Fruit fly (Drosophila melanogaster) whole organism, wandering third instar larva: ENCODE results near the gene CG15480.

ENCODE experiments used
- Abd-B ChIP-seq: fragments of >200 bp; optimal IDR thresholded peaks from 2 replicates; lab custom pipeline; 2017; ENCODE audit warnings: missing biosample characterization, missing genetic modification characterization
- CG32264 ChIP-seq: fragments of 200-800 bp; sonication (Bioruptor generic); optimal IDR thresholded peaks from 2 replicates; lab custom pipeline; 2016; ENCODE audit warnings: missing biosample characterization, missing genetic modification characterization
- CG9705 ChIP-seq: fragments of 200-800 bp; sonication (Bioruptor generic); optimal IDR thresholded peaks from 2 replicates; lab custom pipeline; 2018; ENCODE audit warnings: missing biosample characterization, mild to moderate bottlenecking, missing genetic modification characterization
- CrebA ChIP-seq: fragments of 200-800 bp; sonication (Bioruptor generic); optimal IDR thresholded peaks from 2 replicates; lab custom pipeline; 2016; ENCODE audit warnings: missing biosample characterization, mild to moderate bottlenecking, missing genetic modification characterization, borderline replicate concordance
- Dfd ChIP-seq: fragments of >200 bp; optimal IDR thresholded peaks from 2 replicates; lab custom pipeline; 2017; ENCODE audit warnings: missing biosample characterization, missing genetic modification characterization
- GATAd ChIP-seq: sonication (Bioruptor generic); optimal IDR thresholded peaks from 2 replicates; lab custom pipeline; 2016; ENCODE audit warnings: missing biosample characterization, missing genetic modification characterization
- HLH106 ChIP-seq: fragments of 200-800 bp; optimal IDR thresholded peaks from 3 replicates; lab custom pipeline; 2019; ENCODE audit warnings: missing biosample characterization, mild to moderate bottlenecking, missing genetic modification characterization, moderate library complexity
- Hnf4 ChIP-seq: fragments of 200-800 bp; sonication (Bioruptor generic); optimal IDR thresholded peaks from 2 replicates; lab custom pipeline; 2016; ENCODE audit warnings: missing biosample characterization, mild to moderate bottlenecking, missing genetic modification characterization
- Hr78 ChIP-seq: fragments of >200 bp; optimal IDR thresholded peaks from 2 replicates; lab custom pipeline; 2017; ENCODE audit warnings: missing biosample characterization, missing genetic modification characterization
- Hr83 ChIP-seq: fragments of 200-300 bp; sonication (Bioruptor generic); optimal IDR thresholded peaks from 2 replicates; lab custom pipeline; 2016; ENCODE audit warnings: missing biosample characterization, mild to moderate bottlenecking, missing genetic modification characterization, moderate library complexity; ENCODE audit not compliant: poor library complexity, severe bottlenecking
- Jra ChIP-seq: sonication (Bioruptor generic); optimal IDR thresholded peaks from 2 replicates; lab custom pipeline; 2016; ENCODE audit warnings: missing biosample characterization, missing genetic modification characterization
- Myc ChIP-seq: fragments of >200 bp; optimal IDR thresholded peaks from 2 replicates; lab custom pipeline; 2017
- N ChIP-seq: fragments of >200 bp; optimal IDR thresholded peaks from 2 replicates; lab custom pipeline; 2018; ENCODE audit warnings: missing biosample characterization, missing external identifiers, missing genetic modification characterization
- OdsH ChIP-seq: fragments of 200-800 bp; sonication (Bioruptor generic); optimal IDR thresholded peaks from 2 replicates; lab custom pipeline; 2016; ENCODE audit warnings: missing biosample characterization, mild to moderate bottlenecking, missing genetic modification characterization
- Rel ChIP-seq, 2 experiments: fragments of 200-800 bp; sonication (Bioruptor generic) in 1 of 2; optimal IDR thresholded peaks; 2 replicates in 1 of 2; 3 replicates in 1 of 2; lab custom pipeline; 2016 to 2019; ENCODE audit warnings: mild to moderate bottlenecking in 2 of 2, missing biosample characterization in 2 of 2, missing genetic modification characterization in 2 of 2, moderate library complexity in 1 of 2
- Sp1 ChIP-seq: fragments of 200-800 bp; sonication (Bioruptor generic); optimal IDR thresholded peaks from 3 replicates; lab custom pipeline; 2019; ENCODE audit warnings: missing biosample characterization, mild to moderate bottlenecking, missing genetic modification characterization, moderate library complexity
- Vsx2 ChIP-seq: fragments of 200-300, 225-300 bp; sonication (Bioruptor generic); optimal IDR thresholded peaks from 2 replicates; lab custom pipeline; 2018; ENCODE audit warnings: missing biosample characterization, missing genetic modification characterization; ENCODE audit not compliant: partially characterized antibody
- dmrt93B ChIP-seq: fragments of 200-800 bp; sonication (Bioruptor generic); optimal IDR thresholded peaks from 2 replicates; lab custom pipeline; 2018; ENCODE audit warnings: missing biosample characterization, mild to moderate bottlenecking, missing genetic modification characterization
- dsf ChIP-seq: sonication (Bioruptor generic); optimal IDR thresholded peaks from 2 replicates; lab custom pipeline; 2016; ENCODE audit warnings: missing biosample characterization, missing genetic modification characterization, borderline replicate concordance
- foxo ChIP-seq, 2 experiments: fragments of 200-800 bp; sonication (Bioruptor generic); optimal IDR thresholded peaks; 2 replicates in 1 of 2; 3 replicates in 1 of 2; lab custom pipeline; 2016 to 2017; ENCODE audit warnings: missing biosample characterization in 2 of 2, missing genetic modification characterization in 2 of 2
- fru ChIP-seq: fragments of 200-800 bp; sonication (Bioruptor generic); optimal IDR thresholded peaks from 3 replicates; lab custom pipeline; 2016; ENCODE audit warnings: missing biosample characterization, mild to moderate bottlenecking, missing genetic modification characterization
- jim ChIP-seq: fragments of 175-275, 200-325 bp; sonication (Bioruptor generic); optimal IDR thresholded peaks from 2 replicates; lab custom pipeline; 2016; ENCODE audit warnings: missing biosample characterization, mild to moderate bottlenecking, missing genetic modification characterization
- lola ChIP-seq: fragments of >200 bp; optimal IDR thresholded peaks from 2 replicates; lab custom pipeline; 2017; ENCODE audit warnings: missing biosample characterization, missing genetic modification characterization
- pan ChIP-seq: fragments of >200 bp; optimal IDR thresholded peaks from 2 replicates; lab custom pipeline; 2017
- psq ChIP-seq: fragments of 200-800 bp; sonication (Bioruptor generic); optimal IDR thresholded peaks from 3 replicates; lab custom pipeline; 2017; ENCODE audit warnings: missing biosample characterization, mild to moderate bottlenecking, missing genetic modification characterization, moderate library complexity
- rgr ChIP-seq: fragments of 200-800 bp; sonication (Bioruptor generic); optimal IDR thresholded peaks from 3 replicates; lab custom pipeline; 2016; ENCODE audit warnings: missing biosample characterization, mild to moderate bottlenecking, missing genetic modification characterization
- sage ChIP-seq: fragments of 200-800 bp; sonication (Bioruptor generic); optimal IDR thresholded peaks from 2 replicates; lab custom pipeline; 2016; ENCODE audit warnings: missing biosample characterization, mild to moderate bottlenecking, missing genetic modification characterization
- sv ChIP-seq: fragments of 200-800 bp; sonication (Bioruptor generic); optimal IDR thresholded peaks from 3 replicates; lab custom pipeline; 2016; ENCODE audit warnings: missing biosample characterization, missing genetic modification characterization
- usp ChIP-seq: fragments of >200 bp; optimal IDR thresholded peaks from 2 replicates; lab custom pipeline; 2017; ENCODE audit warnings: missing biosample characterization, missing genetic modification characterization

Gene CG15480

DNA sequence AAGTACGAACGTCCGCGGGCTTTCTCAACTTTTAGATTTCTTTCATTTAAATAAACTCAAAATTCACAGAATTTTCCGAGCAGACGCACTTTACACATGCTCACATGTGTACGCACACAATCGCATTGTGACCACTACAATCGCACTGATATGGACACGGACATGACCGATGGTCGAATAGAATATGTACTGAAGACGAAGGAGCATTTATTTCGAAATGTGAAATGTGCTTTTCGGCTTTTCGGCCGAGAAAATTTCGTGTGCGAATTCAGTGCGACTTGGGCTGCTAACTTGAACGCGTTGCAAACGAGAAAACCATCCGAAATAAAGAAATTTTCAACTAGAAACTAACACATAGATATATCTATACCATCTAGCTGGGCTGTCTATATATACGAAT, 35.7 kb upstream of the CG15480 start, which contains the start of gene CG44085:
CG44085 (plus strand) TSS at position 269 of the 400 bp plus-strand sequence.
- TF ChIP-seq Dfd (GFP tag; lab: Kevin White, UChicago): no peak
- no peak for TF ChIP-seq lola (GFP tag; lab: Kevin White, UChicago)
- no peak for TF ChIP-seq fru (GFP tag; lab: Kevin White, UChicago)
- no peak for TF ChIP-seq dmrt93B (GFP tag; lab: Kevin White, UChicago)
- no peak for TF ChIP-seq HLH106 (tag; lab: Kevin White, UChicago)
- no peak for TF ChIP-seq Jra
- no peak for TF ChIP-seq CG32264 (GFP tag; lab: Kevin White, UChicago)
- no peak for TF ChIP-seq Rel (GFP tag; optimal IDR thresholded peaks at IDR 0.05; lab: Kevin White, UChicago)
- TF ChIP-seq Rel (tag; optimal IDR thresholded peaks at IDR 0.05; lab: Kevin White, UChicago): no peak
- TF ChIP-seq CG9705 (GFP tag; lab: Kevin White, UChicago): no peak
- no peak for TF ChIP-seq pan (lab: Kevin White, UChicago)
- no peak for TF ChIP-seq CrebA (GFP tag; lab: Kevin White, UChicago)
- TF ChIP-seq GATAd (GFP tag; lab: Kevin White, UChicago): no peak
- no peak for TF ChIP-seq Myc (lab: Kevin White, UChicago)
- TF ChIP-seq, all 38 proteins: peak for 0

DNA sequence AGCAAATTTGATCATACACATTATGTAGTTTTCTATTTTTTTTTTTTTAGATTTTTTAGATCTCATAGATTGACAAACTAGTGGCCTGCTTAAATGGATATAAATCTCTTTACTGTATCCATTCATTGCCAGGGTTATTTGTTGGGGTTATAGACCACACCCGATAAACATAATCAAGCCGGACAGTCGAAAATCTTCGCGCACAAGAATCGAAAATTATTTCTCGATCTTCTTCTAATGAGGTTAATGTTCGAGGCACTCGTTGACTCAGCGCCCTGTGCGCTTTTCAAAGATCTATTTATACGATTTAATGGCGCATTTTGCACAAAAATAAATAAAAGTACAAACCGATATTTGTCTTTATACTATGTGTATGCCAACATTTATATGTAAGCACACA, 34.6 kb upstream of the CG15480 start, which contains the start of gene CG31730:
CG31730 (minus strand) TSS at position 101 of the 400 bp plus-strand sequence.
- TF ChIP-seq jim (GFP tag; lab: Kevin White, UChicago) (no peak), sage (GFP tag; lab: Kevin White, UChicago) (no peak), rgr (no peak), N (GFP tag; lab: Kevin White, UChicago) (no peak), Jra (no peak), usp (GFP tag; lab: Kevin White, UChicago) (no peak), Abd-B (GFP tag; lab: Kevin White, UChicago) (no peak), Vsx2 (no peak), dsf (GFP tag; lab: Kevin White, UChicago) (no peak)

DNA sequence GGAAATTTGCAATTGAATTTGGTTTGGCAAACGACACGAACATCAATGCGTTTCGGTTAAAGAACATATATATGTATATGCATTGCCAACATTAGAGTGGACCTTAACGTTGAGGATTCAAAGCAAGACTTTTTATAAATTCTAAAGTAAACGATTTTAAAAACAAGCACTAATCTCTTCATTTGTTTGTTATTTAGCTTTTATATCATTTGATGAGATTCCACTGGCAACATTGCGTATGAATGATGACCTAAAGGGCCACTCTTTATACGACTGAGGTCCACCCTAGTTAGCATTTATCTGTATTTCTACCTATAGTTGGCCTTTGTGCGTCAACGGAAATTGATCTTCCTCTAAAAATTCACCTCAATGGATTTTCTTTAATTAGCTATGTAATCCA, 33.6 kb upstream of the CG15480 start:
- TF ChIP-seq foxo (GFP tag; optimal IDR thresholded peaks at IDR 0.05; lab: Kevin White, UChicago): no peak
- no peak for TF ChIP-seq OdsH (GFP tag; lab: Kevin White, UChicago)
- TF ChIP-seq sv (GFP tag; lab: Kevin White, UChicago): no peak
- no peak for TF ChIP-seq CG32264 (GFP tag; lab: Kevin White, UChicago)
- no peak for TF ChIP-seq fru (GFP tag; lab: Kevin White, UChicago)
- no peak for TF ChIP-seq Sp1 (GFP tag; lab: Kevin White, UChicago)
- no peak for TF ChIP-seq N (GFP tag; lab: Kevin White, UChicago)
- no peak for TF ChIP-seq psq
- TF ChIP-seq Rel (GFP tag; optimal IDR thresholded peaks at IDR 0.05; lab: Kevin White, UChicago): no peak
- TF ChIP-seq Rel (tag; optimal IDR thresholded peaks at IDR 0.05; lab: Kevin White, UChicago): no peak

dm6 chr2L:13257177-13257576, 32.1 kb upstream of the CG15480 start, which contains the start of gene Naa20B:
TSS of gene Naa20B (plus strand) at chr2L:13257477.
- TF ChIP-seq CG32264 (GFP tag; lab: Kevin White, UChicago): no peak
- no peak for TF ChIP-seq Jra
- no peak for TF ChIP-seq lola (GFP tag; lab: Kevin White, UChicago)
- TF ChIP-seq Dfd (GFP tag; lab: Kevin White, UChicago): no peak
- no peak for TF ChIP-seq OdsH (GFP tag; lab: Kevin White, UChicago)

DNA sequence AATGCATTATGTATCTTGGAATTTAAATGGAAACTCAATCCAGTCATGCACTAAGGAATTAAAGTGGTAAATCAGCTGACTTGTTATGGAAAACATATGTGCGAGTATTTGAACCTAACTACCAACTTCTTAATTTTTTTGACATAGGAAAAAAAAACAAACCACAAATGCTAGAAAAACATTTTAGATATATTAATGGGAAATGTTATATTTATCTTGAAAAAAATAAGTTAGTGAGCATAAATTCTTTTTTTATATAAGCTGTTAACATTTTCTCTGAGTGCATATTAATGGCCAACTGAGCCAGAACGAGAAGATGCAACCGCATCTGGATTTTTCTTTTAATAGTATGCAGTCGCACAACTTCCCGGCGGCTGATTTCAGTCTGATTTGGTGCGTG, 26.1 kb upstream of the CG15480 start:
- TF ChIP-seq jim (GFP tag; lab: Kevin White, UChicago) (no peak), Hnf4 (GFP tag; lab: Kevin White, UChicago) (no peak), Hr83 (GFP tag; lab: Kevin White, UChicago) (no peak), CG32264 (GFP tag; lab: Kevin White, UChicago) (no peak), Dfd (GFP tag; lab: Kevin White, UChicago) (no peak), CrebA (GFP tag; lab: Kevin White, UChicago) (no peak), psq (no peak), Hr78 (no peak), Abd-B (GFP tag; lab: Kevin White, UChicago) (no peak)
